Worm (Caenorhabditis elegans) whole organism, late embryonic: Measurements from ENCODE around the gene F45D3.1.

ENCODE experiments used
- C38D4.7 ChIP-seq: fragments of 200-800 bp; sonication (Bioruptor generic); optimal IDR thresholded peaks from 2 replicates; lab custom pipeline; 2018; ENCODE audit warnings: mild to moderate bottlenecking, missing genetic modification characterization, moderate library complexity, missing compliant biosample characterization
- F13H6.1 ChIP-seq: sonication (generic microtip); optimal IDR thresholded peaks from 2 replicates; lab custom pipeline; 2016; ENCODE audit warnings: missing genetic modification characterization, missing compliant biosample characterization
- K09A11.1 ChIP-seq: sonication (generic microtip); optimal IDR thresholded peaks from 2 replicates; lab custom pipeline; 2017; ENCODE audit warnings: antibody characterized with exemption, mild to moderate bottlenecking, missing genetic modification characterization, missing compliant biosample characterization; ENCODE audit not compliant: insufficient read depth
- T23F11.4 ChIP-seq: fragments of 200-800 bp; sonication (Bioruptor generic); optimal IDR thresholded peaks from 2 replicates; lab custom pipeline; 2018; ENCODE audit warnings: mild to moderate bottlenecking, missing genetic modification characterization, missing compliant biosample characterization
- Y22D7AL.16 ChIP-seq: sonication (generic microtip); optimal IDR thresholded peaks from 2 replicates; lab custom pipeline; 2016; ENCODE audit warnings: missing genetic modification characterization, missing compliant biosample characterization
- ama-1 ChIP-seq: fragments of 150-350 bp; optimal IDR thresholded peaks from 2 replicates; lab custom pipeline; 2014
- ceh-18 ChIP-seq: sonication (generic microtip); optimal IDR thresholded peaks from 2 replicates; lab custom pipeline; 2016; ENCODE audit warnings: missing genetic modification characterization, missing compliant biosample characterization
- ceh-19 ChIP-seq: fragments of 200-800 bp; sonication (Bioruptor generic); optimal IDR thresholded peaks from 2 replicates; lab custom pipeline; 2018; ENCODE audit warnings: mild to moderate bottlenecking, missing genetic modification characterization, missing compliant biosample characterization
- ceh-2 ChIP-seq: sonication (generic microtip); optimal IDR thresholded peaks from 2 replicates; lab custom pipeline; 2016; ENCODE audit warnings: missing genotype, missing genetic modification characterization, missing compliant biosample characterization
- ceh-24 ChIP-seq: sonication (generic microtip); optimal IDR thresholded peaks from 2 replicates; lab custom pipeline; 2016; ENCODE audit warnings: mild to moderate bottlenecking, missing genetic modification characterization, missing compliant biosample characterization
- ceh-30 ChIP-seq: fragments of 150-350 bp; optimal IDR thresholded peaks from 2 replicates; lab custom pipeline; 2014; ENCODE audit warnings: missing biosample characterization, missing genetic modification characterization
- ceh-31 ChIP-seq: sonication (generic microtip); optimal IDR thresholded peaks from 2 replicates; lab custom pipeline; 2016; ENCODE audit warnings: missing genetic modification characterization, missing compliant biosample characterization
- ceh-34 ChIP-seq: sonication (generic microtip); optimal IDR thresholded peaks from 2 replicates; lab custom pipeline; 2016; ENCODE audit warnings: mild to moderate bottlenecking, missing genetic modification characterization, missing compliant biosample characterization
- ceh-6 ChIP-seq: fragments of 200-800 bp; sonication (Bioruptor generic); optimal IDR thresholded peaks from 2 replicates; lab custom pipeline; 2018; ENCODE audit warnings: mild to moderate bottlenecking, missing genetic modification characterization, missing compliant biosample characterization
- dve-1 ChIP-seq: sonication (generic microtip); optimal IDR thresholded peaks from 2 replicates; lab custom pipeline; 2017; ENCODE audit warnings: antibody characterized with exemption, mild to moderate bottlenecking, missing genetic modification characterization, missing compliant biosample characterization
- elt-4 ChIP-seq: sonication (generic microtip); optimal IDR thresholded peaks from 2 replicates; lab custom pipeline; 2016; ENCODE audit warnings: missing genetic modification characterization, missing compliant biosample characterization
- ets-4 ChIP-seq: sonication (generic microtip); optimal IDR thresholded peaks from 2 replicates; lab custom pipeline; 2016; ENCODE audit warnings: missing genetic modification characterization, missing compliant biosample characterization
- eyg-1 ChIP-seq: sonication (generic microtip); optimal IDR thresholded peaks from 2 replicates; lab custom pipeline; 2016; ENCODE audit warnings: missing genotype, missing genetic modification characterization, missing compliant biosample characterization
- fax-1 ChIP-seq: sonication (generic microtip); optimal IDR thresholded peaks from 2 replicates; lab custom pipeline; 2016; ENCODE audit warnings: missing genotype, missing genetic modification characterization, missing compliant biosample characterization
- fkh-10 ChIP-seq: fragments of 150-350 bp; optimal IDR thresholded peaks from 2 replicates; lab custom pipeline; 2014; ENCODE audit warnings: missing biosample characterization, missing genetic modification reagents, missing genetic modification characterization
- fkh-6 ChIP-seq: sonication (generic microtip); optimal IDR thresholded peaks from 2 replicates; lab custom pipeline; 2016; ENCODE audit warnings: missing genetic modification characterization, missing compliant biosample characterization
- hlh-15 ChIP-seq: sonication (generic microtip); optimal IDR thresholded peaks from 2 replicates; lab custom pipeline; 2016; ENCODE audit warnings: missing genetic modification characterization, missing compliant biosample characterization
- hlh-6 ChIP-seq: sonication (generic microtip); optimal IDR thresholded peaks from 2 replicates; lab custom pipeline; 2016; ENCODE audit warnings: missing genotype, missing genetic modification characterization, missing compliant biosample characterization
- hlh-8 ChIP-seq: sonication (generic microtip); optimal IDR thresholded peaks from 2 replicates; lab custom pipeline; 2016; ENCODE audit warnings: missing genotype, missing genetic modification characterization, missing compliant biosample characterization
- lim-6 ChIP-seq: sonication (generic microtip); optimal IDR thresholded peaks from 2 replicates; lab custom pipeline; 2016; ENCODE audit warnings: missing genetic modification characterization, missing compliant biosample characterization
- madf-2 ChIP-seq: sonication (generic microtip); optimal IDR thresholded peaks from 2 replicates; lab custom pipeline; 2017; ENCODE audit warnings: missing genetic modification characterization, missing compliant biosample characterization
- nfya-1 ChIP-seq: sonication (generic microtip); optimal IDR thresholded peaks from 2 replicates; lab custom pipeline; 2017; ENCODE audit warnings: missing genetic modification characterization, mild to moderate bottlenecking, missing compliant biosample characterization, antibody characterized with exemption, moderate library complexity
- nhr-232 ChIP-seq: sonication (generic microtip); optimal IDR thresholded peaks from 2 replicates; lab custom pipeline; 2016; ENCODE audit warnings: missing genetic modification characterization, missing compliant biosample characterization
- npax-4 ChIP-seq: sonication (generic microtip); optimal IDR thresholded peaks from 2 replicates; lab custom pipeline; 2016; ENCODE audit warnings: missing genetic modification characterization, missing compliant biosample characterization
- odd-2 ChIP-seq: sonication (generic microtip); optimal IDR thresholded peaks from 2 replicates; lab custom pipeline; 2017; ENCODE audit warnings: antibody characterized with exemption, mild to moderate bottlenecking, missing genetic modification characterization, missing compliant biosample characterization
- pag-3 ChIP-seq: sonication (generic microtip); optimal IDR thresholded peaks from 2 replicates; lab custom pipeline; 2016; ENCODE audit warnings: missing compliant biosample characterization, missing genetic modification characterization, borderline replicate concordance
- pax-1 ChIP-seq: fragments of 150-350 bp; optimal IDR thresholded peaks from 2 replicates; lab custom pipeline; 2014; ENCODE audit warnings: missing biosample characterization, missing genetic modification characterization
- pha-4 ChIP-seq: fragments of 150-350 bp; optimal IDR thresholded peaks from 2 replicates; lab custom pipeline; 2018; ENCODE audit warnings: missing biosample characterization, missing genetic modification reagents, missing genetic modification characterization
- rnt-1 ChIP-seq: sonication (generic microtip); optimal IDR thresholded peaks from 2 replicates; lab custom pipeline; 2016; ENCODE audit warnings: missing genetic modification characterization, missing compliant biosample characterization
- sdc-2 ChIP-seq: sonication (generic microtip); optimal IDR thresholded peaks from 2 replicates; lab custom pipeline; 2016; ENCODE audit warnings: missing genotype, missing genetic modification characterization, missing compliant biosample characterization
- sox-4 ChIP-seq: sonication (generic microtip); optimal IDR thresholded peaks from 2 replicates; lab custom pipeline; 2017; ENCODE audit warnings: mild to moderate bottlenecking, missing genetic modification characterization, inconsistent platforms, missing compliant biosample characterization
- tbx-2 ChIP-seq: sonication (generic microtip); optimal IDR thresholded peaks from 2 replicates; lab custom pipeline; 2016; ENCODE audit warnings: missing genetic modification characterization, missing compliant biosample characterization
- ttx-3 ChIP-seq: sonication (generic microtip); optimal IDR thresholded peaks from 2 replicates; lab custom pipeline; 2016; ENCODE audit warnings: missing genetic modification reagents, missing genetic modification characterization, missing compliant biosample characterization
- unc-55 ChIP-seq: sonication (generic microtip); optimal IDR thresholded peaks from 2 replicates; lab custom pipeline; 2017; ENCODE audit warnings: missing biosample characterization, missing genetic modification reagents, missing genetic modification characterization
- zip-5 ChIP-seq: sonication (generic microtip); optimal IDR thresholded peaks from 2 replicates; lab custom pipeline; 2016; ENCODE audit warnings: missing genetic modification characterization, missing compliant biosample characterization

The F45D3.1 gene

DNA sequence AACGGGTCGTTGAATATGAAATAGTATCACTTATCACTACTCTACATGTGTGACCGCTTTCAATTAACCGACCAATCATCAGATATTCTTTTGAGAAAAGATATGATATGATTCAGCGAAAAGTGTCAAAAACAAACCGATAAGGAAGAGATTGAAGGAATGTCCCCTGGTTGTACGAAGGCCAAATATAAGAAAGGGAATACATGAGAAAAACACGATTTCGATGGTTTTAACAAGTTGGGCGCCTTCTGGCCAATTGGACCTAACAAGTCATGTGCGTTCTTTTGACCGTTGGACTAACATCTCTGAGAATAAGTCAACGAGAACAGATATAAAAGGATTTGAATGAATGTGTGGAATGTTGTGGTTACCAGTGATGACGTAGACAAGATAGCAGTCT lies 29.0 kb downstream of the F45D3.1 start:
- TF ChIP-seq sox-4 (tag; lab: Kevin White, UChicago) (no peak), ceh-34 (tag; lab: Kevin White, UChicago) (no peak), dve-1 (no peak), lim-6 (tag; lab: Kevin White, UChicago) (no peak), T23F11.4 (GFP tag; lab: Kevin White, UChicago) (no peak), madf-2 (tag; lab: Kevin White, UChicago) (no peak), nhr-232 (tag; lab: Kevin White, UChicago) (no peak), ets-4 (no peak), ceh-19 (GFP tag; lab: Kevin White, UChicago) (no peak), C38D4.7 (GFP tag; lab: Kevin White, UChicago) (no peak), pag-3 (no peak), ceh-18 (no peak), hlh-8 (tag; lab: Kevin White, UChicago) (no peak), Y22D7AL.16 (tag; lab: Kevin White, UChicago) (no peak), fkh-6 (tag; lab: Kevin White, UChicago) (no peak), fkh-10 (no peak), sdc-2 (tag; lab: Kevin White, UChicago) (no peak), elt-4 (no peak), F13H6.1 (tag; lab: Kevin White, UChicago) (no peak)

DNA sequence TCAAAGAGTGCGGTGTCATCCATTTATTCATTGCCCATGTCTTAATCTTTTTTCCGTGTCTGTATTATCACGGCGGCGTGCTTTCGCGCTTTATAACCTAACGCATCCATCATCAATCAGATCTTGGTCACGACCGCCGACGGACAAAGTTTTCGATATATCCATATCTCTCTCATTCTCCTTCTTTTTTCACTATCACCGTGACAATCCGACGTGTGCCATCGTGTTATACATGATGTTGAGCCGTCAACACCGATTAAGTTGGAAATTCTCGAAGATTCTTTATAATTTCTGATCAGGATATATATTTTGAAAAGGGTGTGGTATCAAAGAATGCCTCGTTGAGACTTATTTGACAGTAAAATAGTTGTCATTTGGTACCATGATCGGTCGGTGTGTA lies 30.0 kb downstream of the F45D3.1 start:
- no peak for TF ChIP-seq fax-1
- no peak for TF ChIP-seq C38D4.7 (GFP tag; lab: Kevin White, UChicago)
- no peak for TF ChIP-seq odd-2 (tag; lab: Kevin White, UChicago)
- TF ChIP-seq npax-4: no peak
- no peak for TF ChIP-seq fkh-10
- no peak for TF ChIP-seq ama-1 (lab: Kevin White, UChicago)
- no peak for TF ChIP-seq zip-5
- TF ChIP-seq pag-3: no peak
- TF ChIP-seq ttx-3: no peak
- no peak for TF ChIP-seq K09A11.1 (tag; lab: Kevin White, UChicago)
- no peak for TF ChIP-seq nfya-1 (tag; lab: Kevin White, UChicago)

- TF ChIP-seq ceh-2 (tag; lab: Kevin White, UChicago) (no peak), eyg-1 (tag; lab: Kevin White, UChicago) (no peak), fkh-6 (tag; lab: Kevin White, UChicago) (no peak), tbx-2 (tag; lab: Kevin White, UChicago) (no peak), sox-4 (tag; lab: Kevin White, UChicago) (no peak), unc-55 (GFP tag; lab: Kevin White, UChicago) (no peak), ceh-30 (tag; lab: Kevin White, UChicago) (no peak), C38D4.7 (GFP tag; lab: Kevin White, UChicago) (no peak), Y22D7AL.16 (tag; lab: Kevin White, UChicago) (no peak), ceh-31 (no peak), ceh-6 (GFP tag; lab: Kevin White, UChicago) (no peak), hlh-15 (tag; lab: Kevin White, UChicago) (no peak), fkh-10 (no peak), ceh-24 (tag; lab: Kevin White, UChicago) (no peak), pha-4 (tag; lab: Kevin White, UChicago) (no peak), K09A11.1 (tag; lab: Kevin White, UChicago) (no peak), lim-6 (tag; lab: Kevin White, UChicago) (no peak), hlh-6 (tag; lab: Kevin White, UChicago) (no peak), rnt-1 (tag; lab: Kevin White, UChicago) (no peak), pax-1 (no peak)
These were observed 33.5 kb downstream of the F45D3.1 start, which contains the start of gene sel-1 for ce11 chrV:12560328-12560782. Gene sel-1, plus strand, starts transcription at chrV:12560732.
